Worm (Caenorhabditis elegans) whole organism, early embryonic: Measurements from ENCODE around the gene ctf-4.

Experiments used
- ama-1 ChIP-seq: fragments of 150-350 bp; optimal IDR thresholded peaks from 2 replicates; lab custom pipeline; 2014
- hmbx-1 ChIP-seq: sonication (generic microtip); optimal IDR thresholded peaks from 2 replicates; lab custom pipeline; 2016; ENCODE audit warnings: mild to moderate bottlenecking, missing genetic modification characterization, missing compliant biosample characterization
- sea-1 ChIP-seq: fragments of 200-800 bp; sonication (Bioruptor generic); conservative IDR thresholded peaks from 2 replicates; pipeline ENCODE4 v1.3.6; 2022; ENCODE audit warnings: missing genetic modification characterization, missing compliant biosample characterization

- no peak for TF ChIP-seq ama-1 (lab: Kevin White, UChicago)
- no peak for TF ChIP-seq sea-1
- TF ChIP-seq hmbx-1 (tag; lab: Kevin White, UChicago), result no peak
Measured at ce11 chrV:10947210-10947609, 18.1 kb downstream of the ctf-4 start.
